Worm (Caenorhabditis elegans): ENCODE measurements around the gene lpd-9.

ce11 chrV:10581837-10582300, 2.8 kb downstream of the lpd-9 start, which contains the start of gene T21C9.6:
- TF ChIP-seq nhr-6 (tag; optimal IDR thresholded peaks at IDR 0.05) (no peak), Y105C5A.15 (GFP tag; IDR thresholded peaks at IDR 0.05) (no peak), nhr-76 (tag; optimal IDR thresholded peaks at IDR 0.05) (no peak)

Data from whole organism, L4 larva.